Worm (Caenorhabditis elegans) whole organism, L3 larva: ENCODE data around the gene zmp-4.

Source experiments
- ama-1 ChIP-seq: fragments of 150-350 bp; optimal IDR thresholded peaks from 2 replicates; lab custom pipeline; 2018
- nhr-12 ChIP-seq: fragments of 150-350 bp; optimal IDR thresholded peaks from 2 replicates; lab custom pipeline; 2014; ENCODE audit warnings: missing biosample characterization, missing genetic modification characterization
- nhr-76 ChIP-seq: fragments of 150-350 bp; sonication (generic microtip); optimal IDR thresholded peaks from 5 replicates; lab custom pipeline; 2014; ENCODE audit warnings: missing biosample characterization, missing genetic modification characterization
- unc-39 ChIP-seq: sonication (generic microtip); optimal IDR thresholded peaks from 4 replicates; lab custom pipeline; 2017; ENCODE audit warnings: missing biosample characterization, missing genetic modification characterization

- TF ChIP-seq unc-39 (tag; lab: Kevin White, UChicago) (no peak), nhr-12 (tag; lab: Kevin White, UChicago) (no peak), ama-1 (lab: Kevin White, UChicago) (no peak), nhr-76 (tag; lab: Kevin White, UChicago) (no peak)
Measured at ce11 chrV:14871365-14871764, 50.0 kb downstream of the zmp-4 start, which contains the start of gene ZC412.3.
